Fruit fly (Drosophila melanogaster) whole organism, embryonic: ENCODE results near the gene CG10576.
A peak's percentile ranks its signal among the peaks of the same experiment; 100 is the strongest.

Source experiments
- Blimp-1 ChIP-seq: fragments of 200-800 bp; sonication (Bioruptor generic); optimal IDR thresholded peaks from 3 replicates; lab custom pipeline; 2018; ENCODE audit warnings: missing biosample characterization, missing genetic modification characterization, mild to moderate bottlenecking, moderate library complexity, missing genetic modification reagents
- CG10209 ChIP-seq: fragments of 200-800 bp; sonication (Bioruptor generic); optimal IDR thresholded peaks from 3 replicates; lab custom pipeline; 2017; ENCODE audit warnings: missing biosample characterization, mild to moderate bottlenecking, missing genetic modification characterization, missing genetic modification reagents
- CG10267 ChIP-seq: fragments of 200-800 bp; sonication (Bioruptor generic); optimal IDR thresholded peaks from 2 replicates; lab custom pipeline; 2018; ENCODE audit warnings: missing biosample characterization, mild to moderate bottlenecking, missing genetic modification characterization, moderate library complexity
- CG10979 ChIP-seq: fragments of 200-800 bp; sonication (Bioruptor generic); optimal IDR thresholded peaks from 2 replicates; lab custom pipeline; 2018; ENCODE audit warnings: missing biosample characterization, mild to moderate bottlenecking, missing genetic modification characterization, moderate library complexity
- CG11723 ChIP-seq: fragments of 200-800 bp; sonication (Bioruptor generic); optimal IDR thresholded peaks from 2 replicates; lab custom pipeline; 2017; ENCODE audit warnings: missing biosample characterization, mild to moderate bottlenecking, missing genetic modification characterization
- CG12155 ChIP-seq: fragments of 200-800 bp; sonication (Bioruptor generic); optimal IDR thresholded peaks from 3 replicates; lab custom pipeline; 2016; ENCODE audit warnings: missing biosample characterization, missing genetic modification characterization
- CG12744 ChIP-seq: fragments of 200-800 bp; sonication (Bioruptor generic); optimal IDR thresholded peaks from 2 replicates; lab custom pipeline; 2016; ENCODE audit warnings: missing biosample characterization, missing genetic modification characterization
- CG13296 ChIP-seq: fragments of 200-800 bp; sonication (Bioruptor generic); optimal IDR thresholded peaks from 3 replicates; lab custom pipeline; 2018; ENCODE audit warnings: missing biosample characterization, mild to moderate bottlenecking, missing genetic modification characterization
- CG13894 ChIP-seq: fragments of 200-800 bp; sonication (Bioruptor generic); optimal IDR thresholded peaks from 3 replicates; lab custom pipeline; 2018; ENCODE audit warnings: missing biosample characterization, mild to moderate bottlenecking, missing genetic modification characterization, moderate library complexity
- CG14710 ChIP-seq: fragments of 200-800 bp; sonication (Bioruptor generic); optimal IDR thresholded peaks from 3 replicates; lab custom pipeline; 2019; ENCODE audit warnings: missing biosample characterization, mild to moderate bottlenecking, missing genetic modification characterization, moderate library complexity
- CG1603 ChIP-seq: fragments of 200-800 bp; sonication (Bioruptor generic); optimal IDR thresholded peaks from 2 replicates; lab custom pipeline; 2019; ENCODE audit warnings: missing biosample characterization, mild to moderate bottlenecking, missing genetic modification characterization, moderate library complexity
- CG2116 ChIP-seq: fragments of 200-800 bp; sonication (Bioruptor generic); optimal IDR thresholded peaks from 3 replicates; lab custom pipeline; 2018; ENCODE audit warnings: missing biosample characterization, mild to moderate bottlenecking, missing genetic modification characterization
- CG2202 ChIP-seq: fragments of 200-800 bp; sonication (Bioruptor generic); optimal IDR thresholded peaks from 2 replicates; lab custom pipeline; 2018; ENCODE audit warnings: missing biosample characterization, mild to moderate bottlenecking, missing genetic modification characterization
- CG30020 ChIP-seq: fragments of 200-800 bp; optimal IDR thresholded peaks from 2 replicates; lab custom pipeline; 2019; ENCODE audit warnings: missing biosample characterization, mild to moderate bottlenecking, missing genetic modification characterization, moderate library complexity
- CG34376 ChIP-seq: fragments of 200-800 bp; sonication (Bioruptor generic); optimal IDR thresholded peaks from 2 replicates; lab custom pipeline; 2018; ENCODE audit warnings: missing biosample characterization, mild to moderate bottlenecking, missing genetic modification characterization
- CG3847 ChIP-seq: fragments of 200-800 bp; sonication (Bioruptor generic); IDR thresholded peaks from 2 replicates; pipeline ENCODE4 v1.3.6; 2022; ENCODE audit warnings: missing biosample characterization, missing genetic modification characterization
- CG3995 ChIP-seq: fragments of 200-800 bp; sonication (Bioruptor generic); optimal IDR thresholded peaks from 3 replicates; lab custom pipeline; 2016; ENCODE audit warnings: missing biosample characterization, missing genetic modification characterization
- CG4282 ChIP-seq: fragments of 200-800 bp; sonication (Bioruptor generic); optimal IDR thresholded peaks from 2 replicates; lab custom pipeline; 2016; ENCODE audit warnings: missing biosample characterization, missing genetic modification characterization
- CG6175 ChIP-seq: fragments of 200-800 bp; sonication (Bioruptor generic); IDR thresholded peaks from 3 replicates; pipeline ENCODE4 v1.3.6; 2022; ENCODE audit warnings: missing biosample characterization, missing genetic modification characterization
- CG7745 ChIP-seq: fragments of 200-800 bp; sonication (Bioruptor generic); optimal IDR thresholded peaks from 2 replicates; lab custom pipeline; 2018; ENCODE audit warnings: missing biosample characterization, mild to moderate bottlenecking, missing genetic modification characterization, moderate library complexity
- CG7928 ChIP-seq: fragments of 200-800 bp; sonication (Bioruptor generic); optimal IDR thresholded peaks from 2 replicates; lab custom pipeline; 2017; ENCODE audit warnings: missing biosample characterization, mild to moderate bottlenecking, missing genetic modification characterization
- CG7963 ChIP-seq: fragments of 200-800 bp; sonication (Bioruptor generic); IDR thresholded peaks from 3 replicates; pipeline ENCODE4 v1.3.6; 2022; ENCODE audit warnings: missing biosample characterization, missing genetic modification characterization; ENCODE audit not compliant: partially characterized antibody
- CrebB ChIP-seq: fragments of 200-800 bp; sonication (Bioruptor generic); optimal IDR thresholded peaks from 3 replicates; lab custom pipeline; 2018; ENCODE audit warnings: missing biosample characterization, mild to moderate bottlenecking, missing genetic modification characterization
- Dad ChIP-seq: fragments of 200-800 bp; sonication (Bioruptor generic); optimal IDR thresholded peaks from 3 replicates; lab custom pipeline; 2016; ENCODE audit warnings: missing biosample characterization, missing genetic modification characterization
- Dip3 ChIP-seq: fragments of 200-800 bp; sonication (Bioruptor generic); optimal IDR thresholded peaks from 3 replicates; lab custom pipeline; 2016; ENCODE audit warnings: missing biosample characterization, missing genetic modification characterization
- Dp ChIP-seq: fragments of 200-800 bp; sonication (Bioruptor generic); optimal IDR thresholded peaks from 2 replicates; lab custom pipeline; 2018; ENCODE audit warnings: missing biosample characterization, mild to moderate bottlenecking, missing genetic modification characterization, moderate library complexity
- Dref ChIP-seq: fragments of 200-800 bp; sonication (Bioruptor generic); IDR thresholded peaks from 2 replicates; pipeline ENCODE4 v1.3.6; 2022; ENCODE audit warnings: missing biosample characterization, missing genetic modification characterization
- H2.0 ChIP-seq: fragments of 200-800 bp; sonication (Bioruptor generic); IDR thresholded peaks from 2 replicates; pipeline ENCODE4 v1.3.6; 2022; ENCODE audit warnings: missing biosample characterization, missing genetic modification characterization
- HmgZ ChIP-seq: fragments of 200-800 bp; sonication (Bioruptor generic); optimal IDR thresholded peaks from 2 replicates; lab custom pipeline; 2018; ENCODE audit warnings: missing biosample characterization, mild to moderate bottlenecking, missing genetic modification characterization
- Hmr ChIP-seq: fragments of 200-800 bp; sonication (Bioruptor generic); optimal IDR thresholded peaks from 3 replicates; lab custom pipeline; 2017; ENCODE audit warnings: mild to moderate bottlenecking, missing biosample characterization, missing genetic modification reagents, missing genetic modification characterization
- MBD-R2 ChIP-seq: fragments of 200-800 bp; sonication (Bioruptor generic); IDR thresholded peaks from 2 replicates; pipeline ENCODE4 v1.3.6; 2022; ENCODE audit warnings: missing biosample characterization, missing genetic modification characterization
- Mes4 ChIP-seq: fragments of 200-800 bp; sonication (Bioruptor generic); optimal IDR thresholded peaks from 2 replicates; lab custom pipeline; 2016; ENCODE audit warnings: missing biosample characterization, missing genetic modification characterization
- Myb ChIP-seq: fragments of 200-800 bp; sonication (Bioruptor generic); optimal IDR thresholded peaks from 2 replicates; lab custom pipeline; 2016; ENCODE audit warnings: missing biosample characterization, missing genetic modification characterization
- Oaz ChIP-seq: fragments of 200-800 bp; sonication (Bioruptor generic); IDR thresholded peaks from 2 replicates; pipeline ENCODE4 v1.3.6; 2022; ENCODE audit warnings: missing biosample characterization, missing genetic modification characterization
- Opbp ChIP-seq: fragments of 200-800 bp; sonication (Bioruptor generic); IDR thresholded peaks from 3 replicates; pipeline ENCODE4 v1.3.6; 2022; ENCODE audit warnings: missing biosample characterization, missing genetic modification characterization; ENCODE audit not compliant: partially characterized antibody
- Sin3A ChIP-seq: fragments of >200 bp; optimal IDR thresholded peaks from 2 replicates; lab custom pipeline; 2018
- Spps ChIP-seq: fragments of 200-800 bp; sonication (Bioruptor generic); optimal IDR thresholded peaks from 2 replicates; lab custom pipeline; 2018; ENCODE audit warnings: missing biosample characterization, mild to moderate bottlenecking, missing genetic modification characterization
- Xrp1 ChIP-seq: fragments of 200-800 bp; sonication (Bioruptor generic); IDR thresholded peaks from 2 replicates; pipeline ENCODE4 v1.3.6; 2022; ENCODE audit warnings: missing biosample characterization, missing genetic modification characterization
- btn ChIP-seq: fragments of 200-800 bp; sonication (Bioruptor generic); optimal IDR thresholded peaks from 2 replicates; lab custom pipeline; 2016; ENCODE audit warnings: missing biosample characterization, missing genetic modification characterization
- dan ChIP-seq: fragments of 200-800 bp; sonication (Bioruptor generic); IDR thresholded peaks from 2 replicates; pipeline ENCODE4 v1.3.6; 2022; ENCODE audit warnings: missing biosample characterization, missing genetic modification characterization
- gcm ChIP-seq: fragments of 200-800 bp; sonication (Bioruptor generic); optimal IDR thresholded peaks from 2 replicates; lab custom pipeline; 2019; ENCODE audit warnings: missing biosample characterization, mild to moderate bottlenecking, missing genetic modification characterization, moderate library complexity
- gro ChIP-seq: fragments of 200-800 bp; sonication (Bioruptor generic); optimal IDR thresholded peaks from 2 replicates; lab custom pipeline; 2016; ENCODE audit warnings: missing biosample characterization, missing genetic modification characterization
- mirr ChIP-seq: fragments of 200-800 bp; sonication (Bioruptor generic); optimal IDR thresholded peaks from 3 replicates; lab custom pipeline; 2018; ENCODE audit warnings: missing biosample characterization, mild to moderate bottlenecking, missing genetic modification characterization
- mld ChIP-seq: fragments of 200-800 bp; sonication (Bioruptor generic); IDR thresholded peaks from 3 replicates; pipeline ENCODE4 v1.3.6; 2022; ENCODE audit warnings: missing biosample characterization, missing genetic modification characterization; ENCODE audit not compliant: partially characterized antibody
- onecut ChIP-seq: fragments of 200-800 bp; sonication (Bioruptor generic); IDR thresholded peaks from 2 replicates; pipeline ENCODE4 v1.3.6; 2022; ENCODE audit warnings: missing biosample characterization, missing genetic modification characterization
- pan ChIP-seq, 4 experiments: fragments of >200 bp in 3 of 4; fragments of 200-800 bp in 1 of 4; sonication (Bioruptor generic) in 1 of 4; optimal IDR thresholded peaks in 3 of 4; IDR thresholded peaks in 1 of 4; 2 replicates each; pipeline versions ENCODE4 v1.3.6 to Lab custom; 2017 to 2022; ENCODE audit warnings: missing biosample characterization in 2 of 4, missing genetic modification characterization in 2 of 4, mixed read lengths in 1 of 4
- so ChIP-seq: fragments of 200-800 bp; sonication (Bioruptor generic); IDR thresholded peaks from 3 replicates; pipeline ENCODE4 v1.3.6; 2022; ENCODE audit warnings: missing biosample characterization, missing genetic modification characterization
- tup ChIP-seq: fragments of 200-800 bp; sonication (Bioruptor generic); optimal IDR thresholded peaks from 2 replicates; lab custom pipeline; 2016; ENCODE audit warnings: missing biosample characterization, mild to moderate bottlenecking, missing genetic modification characterization, moderate library complexity
- vvl ChIP-seq: fragments of 200-800 bp; sonication (Bioruptor generic); IDR thresholded peaks from 2 replicates; pipeline ENCODE4 v1.3.6; 2022; ENCODE audit warnings: missing biosample characterization, missing genetic modification characterization

The CG10576 gene

dm6 chr3L:5810633-5811341, 45.3 kb upstream of the CG10576 start, which contains the start of the genes S6k and kri (continued):
- TF ChIP-seq CG2116 (GFP tag; lab: Kevin White, UChicago) (peak; percentile 27), CG3847 (GFP tag; lab: Robert Waterston, UW) (peak; percentile 75; the same call in 1 of the 2 replicates), CG6175 (GFP tag; lab: Robert Waterston, UW) (no peak), btn (GFP tag; lab: Kevin White, UChicago) (no peak), CG7745 (tag; lab: Kevin White, UChicago) (no peak), dan (GFP tag; lab: Robert Waterston, UW) (no peak), onecut (GFP tag; lab: Robert Waterston, UW) (peak; percentile 16; the same call in 1 of the 2 replicates), Mes4 (GFP tag; lab: Kevin White, UChicago) (peak; percentile 20), Dp (GFP tag; lab: Kevin White, UChicago) (peak; percentile 39), CG4282 (GFP tag; lab: Kevin White, UChicago) (peak; percentile 9), CG13894 (peak; percentile 42), Dref (GFP tag; lab: Robert Waterston, UW) (peak; percentile 45), CG34376 (GFP tag; lab: Kevin White, UChicago) (peak; percentile 52), CG11723 (GFP tag; lab: Kevin White, UChicago) (no peak), HmgZ (peak; percentile 82), so (GFP tag; lab: Robert Waterston, UW) (no peak), MBD-R2 (GFP tag; lab: Robert Waterston, UW) (peak; percentile 87), CG3995 (GFP tag; lab: Kevin White, UChicago) (peak; percentile 44), H2.0 (GFP tag; lab: Robert Waterston, UW) (no peak), mld (GFP tag; lab: Robert Waterston, UW) (0 out of 3 replicates have a peak, but pooled peaks have one; percentile 33), CG7928 (GFP tag; lab: Kevin White, UChicago) (peak; percentile 14), CG13296 (GFP tag; lab: Kevin White, UChicago) (peak; percentile 14), CG12155 (GFP tag; lab: Kevin White, UChicago) (no peak), Dad (peak; percentile 45), CG12744 (GFP tag; lab: Kevin White, UChicago) (no peak), Dip3 (GFP tag; lab: Kevin White, UChicago) (no peak), vvl (GFP tag; lab: Robert Waterston, UW) (peak; percentile 44; the same call in 1 of the 2 replicates), CG7963 (GFP tag; lab: Robert Waterston, UW) (no peak), Opbp (GFP tag; lab: Robert Waterston, UW) (peak; percentile 66; the same call in 2 of the 3 replicates), CG30020 (peak; percentile 9), CG2202 (tag; lab: Kevin White, UChicago) (no peak), gro (GFP tag; lab: Kevin White, UChicago) (peak; percentile 30), mirr (peak; percentile 35), CG14710 (peak; percentile 52), Xrp1 (0 out of 2 replicates have a peak, but pooled peaks have one; percentile 16), tup (GFP tag; lab: Kevin White, UChicago) (peak; percentile 5), CrebB (tag; lab: Kevin White, UChicago) (peak; percentile 62), CG10209 (GFP tag; lab: Kevin White, UChicago) (peak; percentile 25), pan (optimal IDR thresholded peaks at IDR 0.05; lab: Kevin White, UChicago) (no peak), pan (GFP tag; optimal IDR thresholded peaks at IDR 0.05 in 1 of 2, IDR thresholded peaks at IDR 0.05 in 1 of 2) (peak in 1 of 2 experiments; percentile 26), Hmr (GFP tag; lab: Kevin White, UChicago) (peak; percentile 27), CG10979 (tag; lab: Kevin White, UChicago) (no peak), Sin3A (lab: Kevin White, UChicago) (peak; percentile 66), CG1603 (tag; lab: Kevin White, UChicago) (peak; percentile 82), gcm (GFP tag; lab: Kevin White, UChicago) (peak; percentile 12), Blimp-1 (GFP tag; lab: Kevin White, UChicago) (no peak), CG10267 (peak; percentile 47), Oaz (GFP tag; lab: Robert Waterston, UW) (no peak), Spps (tag; lab: Kevin White, UChicago) (no peak), Myb (peak; percentile 16)
